Worm (Caenorhabditis elegans): Measurements from ENCODE around the gene tin-9.2.

The tin-9.2 gene

ce11 chrIV:13125999-13126398 lies 27.2 kb downstream of the tin-9.2 start:
- TF ChIP-seq klf-2 (GFP tag; conservative IDR thresholded peaks at IDR 0.05) (no peak), ref-1 (GFP tag; conservative IDR thresholded peaks at IDR 0.05) (no peak), cog-1 (tag; optimal IDR thresholded peaks at IDR 0.05) (no peak), tab-1 (GFP tag; IDR thresholded peaks at IDR 0.05) (no peak), T22C8.4 (GFP tag; IDR thresholded peaks at IDR 0.05) (no peak), flt-1 (GFP tag; IDR thresholded peaks at IDR 0.05) (no peak), ztf-23 (GFP tag; IDR thresholded peaks at IDR 0.05) (no peak), med-1 (GFP tag; optimal IDR thresholded peaks at IDR 0.05; ENCODE audit: insufficient read depth) (no peak), ztf-29 (GFP tag; IDR thresholded peaks at IDR 0.05) (no peak)

- TF ChIP-seq ztf-29 (GFP tag; IDR thresholded peaks at IDR 0.05) (no peak), cog-1 (tag; optimal IDR thresholded peaks at IDR 0.05) (no peak), klf-2 (GFP tag; conservative IDR thresholded peaks at IDR 0.05) (no peak), ref-1 (GFP tag; conservative IDR thresholded peaks at IDR 0.05) (no peak), med-1 (GFP tag; optimal IDR thresholded peaks at IDR 0.05; ENCODE audit: insufficient read depth) (no peak), ztf-23 (GFP tag; IDR thresholded peaks at IDR 0.05) (no peak), flt-1 (GFP tag; IDR thresholded peaks at IDR 0.05) (no peak), tab-1 (GFP tag; IDR thresholded peaks at IDR 0.05) (no peak), T22C8.4 (GFP tag; IDR thresholded peaks at IDR 0.05) (no peak)
Observed at ce11 chrIV:13127720-13128119, 28.9 kb downstream of the tin-9.2 start.

ce11 chrIV:13140792-13141191 lies 42.0 kb downstream of the tin-9.2 start:
- 0 out of 2 replicates have a peak, but pooled peaks have one; percentile 51 for TF ChIP-seq tab-1 (GFP tag; IDR thresholded peaks at IDR 0.05)
- peak; percentile 30; the same call in 1 of the 2 replicates for TF ChIP-seq ztf-23 (GFP tag; IDR thresholded peaks at IDR 0.05)
- TF ChIP-seq flt-1 (GFP tag; IDR thresholded peaks at IDR 0.05) = peak; percentile 54
- 0 out of 2 replicates have a peak, but pooled peaks have one; percentile 25 for TF ChIP-seq T22C8.4 (GFP tag; IDR thresholded peaks at IDR 0.05)
- TF ChIP-seq ref-1 (GFP tag; conservative IDR thresholded peaks at IDR 0.05) = peak; percentile 43; the same call in 1 of the 2 replicates

ce11 chrIV:13142254-13142653 lies 43.5 kb downstream of the tin-9.2 start, which contains the start of gene spe-43:
TSS of gene spe-43 (minus strand) at chrIV:13142354.
- TF ChIP-seq cog-1 (tag; optimal IDR thresholded peaks at IDR 0.05) (no peak), ztf-23 (GFP tag; IDR thresholded peaks at IDR 0.05) (no peak), tab-1 (GFP tag; IDR thresholded peaks at IDR 0.05) (no peak), T22C8.4 (GFP tag; IDR thresholded peaks at IDR 0.05) (no peak), ref-1 (GFP tag; conservative IDR thresholded peaks at IDR 0.05) (no peak), klf-2 (GFP tag; conservative IDR thresholded peaks at IDR 0.05) (no peak), flt-1 (GFP tag; IDR thresholded peaks at IDR 0.05) (no peak), med-1 (GFP tag; optimal IDR thresholded peaks at IDR 0.05; ENCODE audit: insufficient read depth) (no peak), ztf-29 (GFP tag; IDR thresholded peaks at IDR 0.05) (no peak)

ce11 chrIV:13149276-13149675 lies 50.5 kb downstream of the tin-9.2 start, which contains the start of gene nlp-79:
TSS of gene nlp-79 (plus strand) at chrIV:13149576.
- TF ChIP-seq T22C8.4 (GFP tag; IDR thresholded peaks at IDR 0.05) (no peak), ref-1 (GFP tag; conservative IDR thresholded peaks at IDR 0.05) (no peak), flt-1 (GFP tag; IDR thresholded peaks at IDR 0.05) (no peak), ztf-29 (GFP tag; IDR thresholded peaks at IDR 0.05) (no peak)

Measured in whole organism, midembryonic.